Fruit fly (Drosophila melanogaster) whole organism, adult: Measurements from ENCODE around the gene Ncoa6.

Experiments
- CG1620 ChIP-seq: fragments of 200-800 bp; sonication (Bioruptor generic); optimal IDR thresholded peaks from 2 replicates; lab custom pipeline; 2016; ENCODE audit warnings: missing biosample characterization, missing genetic modification characterization
- cnc ChIP-seq, 2 experiments: fragments of >200 bp; optimal IDR thresholded peaks; 2 replicates each; lab custom pipeline; 2017
- ovo ChIP-seq: fragments of 200-800 bp; sonication (Bioruptor generic); optimal IDR thresholded peaks from 2 replicates; lab custom pipeline; 2016; ENCODE audit warnings: missing biosample characterization, missing genetic modification characterization
- pad ChIP-seq: fragments of 200-800 bp; sonication (Bioruptor generic); optimal IDR thresholded peaks from 3 replicates; lab custom pipeline; 2017; ENCODE audit warnings: missing biosample characterization, missing genetic modification characterization, mild to moderate bottlenecking, moderate library complexity, missing genetic modification reagents
- tj ChIP-seq: fragments of 200-800 bp; sonication (Bioruptor generic); optimal IDR thresholded peaks from 3 replicates; lab custom pipeline; 2017; ENCODE audit warnings: missing biosample characterization, mild to moderate bottlenecking, missing genetic modification characterization, moderate library complexity
- toe ChIP-seq: fragments of 200-800 bp; sonication (Bioruptor generic); optimal IDR thresholded peaks from 2 replicates; lab custom pipeline; 2016; ENCODE audit warnings: missing biosample characterization, missing genetic modification characterization

- TF ChIP-seq tj (GFP tag; lab: Kevin White, UChicago) (no peak), toe (no peak), ovo (GFP tag; lab: Kevin White, UChicago) (no peak), cnc (optimal IDR thresholded peaks at IDR 0.05; lab: Kevin White, UChicago) (no peak), CG1620 (GFP tag; lab: Kevin White, UChicago) (no peak), pad (GFP tag; lab: Kevin White, UChicago) (no peak)
Observed at dm6 chr2L:5299628-5299986, 26.9 kb downstream of the Ncoa6 start.
